Worm (Caenorhabditis elegans): ENCODE measurements around the gene C01G10.14.

DNA sequence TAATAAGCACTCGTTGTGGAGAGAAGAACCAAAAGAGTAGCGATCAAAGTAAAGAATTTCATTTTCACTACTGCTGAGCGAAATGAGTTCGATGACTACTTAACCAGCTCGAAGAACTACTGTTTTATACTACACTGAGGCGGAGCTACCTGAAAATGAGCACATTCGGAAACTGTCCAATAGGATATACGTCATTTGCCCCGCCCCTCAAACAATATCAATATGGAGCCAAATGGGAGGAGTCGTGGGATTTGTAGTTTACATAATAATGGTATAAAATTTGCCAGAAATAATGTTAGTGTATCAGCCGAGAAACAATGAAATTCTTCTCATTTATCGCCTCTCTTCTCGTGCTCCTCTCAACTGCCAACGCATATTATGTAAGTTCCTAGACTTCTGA lies 16.3 kb downstream of the C01G10.14 start, which contains the start of the genes C01G10.5 and C01G10.4:
- no peak for TF ChIP-seq dao-5 (tag; optimal IDR thresholded peaks at IDR 0.05)
- no peak for TF ChIP-seq W03F9.2 (tag; optimal IDR thresholded peaks at IDR 0.05)
